Fruit fly (Drosophila melanogaster): Measurements from ENCODE around the gene Srrm1.

Srrm1 gene

DNA sequence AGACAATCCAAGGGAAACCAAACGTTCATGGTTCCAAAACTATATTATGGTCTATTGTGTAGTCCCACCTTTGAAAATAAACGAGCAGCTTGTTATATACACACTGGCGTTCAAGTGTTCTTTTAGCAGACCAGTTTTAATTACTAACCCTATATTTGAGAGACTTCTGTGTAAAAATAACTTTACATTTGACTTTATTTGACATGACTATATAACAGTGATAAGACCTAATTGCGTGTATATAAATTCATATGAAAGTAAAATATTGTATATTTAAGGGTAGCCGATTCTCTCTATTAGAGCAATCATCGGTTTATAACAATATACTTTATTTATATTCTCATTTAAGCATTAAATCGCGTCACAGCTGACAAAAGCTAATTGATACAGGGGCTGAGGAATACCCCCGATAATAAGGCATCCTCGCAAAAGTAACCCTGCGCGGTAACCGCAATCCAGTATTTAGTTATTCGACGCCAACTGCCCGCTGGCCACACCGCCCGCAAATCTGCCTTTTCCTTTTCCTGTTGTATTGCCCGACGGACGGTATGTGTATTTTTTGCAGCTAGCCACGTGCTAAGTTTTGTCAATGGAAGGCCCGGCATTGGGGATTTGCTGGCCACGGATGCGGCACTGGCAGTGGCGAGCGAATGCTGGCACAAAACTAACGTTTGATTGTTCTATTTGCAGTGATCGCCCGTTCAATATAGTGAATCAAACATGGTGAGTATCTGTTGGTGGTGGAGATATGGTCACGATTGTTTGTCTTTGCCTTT lies 4.9 kb downstream of the Srrm1 start, which contains the start of gene RpS4:
Gene RpS4, plus strand, starts transcription at position 465 of the 776 bp plus-strand sequence.
- TF ChIP-seq insv (optimal IDR thresholded peaks at IDR 0.05): no peak
- no peak for TF ChIP-seq Sin3A (optimal IDR thresholded peaks at IDR 0.05)
- TF ChIP-seq ttk (optimal IDR thresholded peaks at IDR 0.05): no peak
- no peak for TF ChIP-seq psq (optimal IDR thresholded peaks at IDR 0.05)
- no peak for TF ChIP-seq Myc (optimal IDR thresholded peaks at IDR 0.05)

DNA sequence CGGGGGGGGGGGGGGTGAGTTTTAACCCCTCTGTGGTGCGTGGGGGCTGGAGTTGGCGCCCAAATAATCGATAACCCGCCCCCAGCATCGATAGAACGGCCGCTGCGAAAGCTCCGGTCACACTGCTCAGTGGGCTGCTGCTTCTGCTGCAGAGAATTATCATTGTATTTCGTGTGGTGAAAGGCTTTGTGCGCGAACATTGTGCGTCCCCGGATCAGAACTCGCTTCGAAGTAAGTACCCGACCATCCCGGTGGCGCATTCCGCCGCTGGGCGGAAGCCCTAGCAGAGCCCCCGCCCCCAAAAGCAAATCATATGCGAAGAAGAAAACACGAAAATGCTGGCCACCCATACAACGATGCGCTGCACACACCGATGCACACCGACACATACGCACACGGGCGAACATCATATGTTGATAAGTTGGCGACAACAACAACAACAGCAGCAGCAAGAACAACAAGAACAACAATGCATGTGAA lies 7.8 kb downstream of the Srrm1 start, which contains the start of gene Syx13:
Gene Syx13, plus strand, starts transcription at position 100 of the 480 bp plus-strand sequence.
- TF ChIP-seq Sin3A (optimal IDR thresholded peaks at IDR 0.05): no peak
- TF ChIP-seq h (optimal IDR thresholded peaks at IDR 0.05): no peak
- no peak for TF ChIP-seq insv (optimal IDR thresholded peaks at IDR 0.05)
- no peak for TF ChIP-seq ttk (optimal IDR thresholded peaks at IDR 0.05)

DNA sequence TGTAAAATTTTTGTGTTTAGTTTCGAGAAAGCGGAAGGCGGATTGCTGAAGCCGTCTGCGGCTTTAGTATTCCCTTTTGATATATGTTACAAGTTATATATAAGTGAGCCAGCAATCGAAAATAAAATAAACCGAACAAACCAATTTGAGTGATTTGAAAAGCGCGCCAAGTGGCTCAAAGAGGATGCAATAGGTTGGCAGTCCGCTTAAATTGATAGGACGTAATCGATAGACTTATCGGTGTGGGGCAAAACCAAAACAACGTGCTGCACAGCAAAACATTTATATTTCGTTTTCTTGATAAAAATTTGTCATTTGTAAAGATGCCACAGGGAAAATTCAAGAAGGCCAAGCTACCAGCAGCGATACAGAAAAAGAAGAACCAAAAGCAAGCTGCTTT lies 10.1 kb downstream of the Srrm1 start, which contains the start of gene CG11279:
Gene CG11279, plus strand, starts transcription at position 220 of the 400 bp plus-strand sequence.
- TF ChIP-seq insv (optimal IDR thresholded peaks at IDR 0.05): no peak
- TF ChIP-seq h (optimal IDR thresholded peaks at IDR 0.05): no peak
- no peak for TF ChIP-seq ttk (optimal IDR thresholded peaks at IDR 0.05)
- no peak for TF ChIP-seq Sin3A (optimal IDR thresholded peaks at IDR 0.05)
- no peak for TF ChIP-seq Myc (optimal IDR thresholded peaks at IDR 0.05)
- TF ChIP-seq psq (optimal IDR thresholded peaks at IDR 0.05): no peak

dm6 chr3L:13049671-13050070 lies 13.1 kb downstream of the Srrm1 start:
- TF ChIP-seq Myc (optimal IDR thresholded peaks at IDR 0.05) (no peak), Sin3A (optimal IDR thresholded peaks at IDR 0.05) (no peak), psq (optimal IDR thresholded peaks at IDR 0.05) (no peak), insv (optimal IDR thresholded peaks at IDR 0.05) (no peak), ttk (optimal IDR thresholded peaks at IDR 0.05) (no peak), h (optimal IDR thresholded peaks at IDR 0.05) (no peak)

DNA sequence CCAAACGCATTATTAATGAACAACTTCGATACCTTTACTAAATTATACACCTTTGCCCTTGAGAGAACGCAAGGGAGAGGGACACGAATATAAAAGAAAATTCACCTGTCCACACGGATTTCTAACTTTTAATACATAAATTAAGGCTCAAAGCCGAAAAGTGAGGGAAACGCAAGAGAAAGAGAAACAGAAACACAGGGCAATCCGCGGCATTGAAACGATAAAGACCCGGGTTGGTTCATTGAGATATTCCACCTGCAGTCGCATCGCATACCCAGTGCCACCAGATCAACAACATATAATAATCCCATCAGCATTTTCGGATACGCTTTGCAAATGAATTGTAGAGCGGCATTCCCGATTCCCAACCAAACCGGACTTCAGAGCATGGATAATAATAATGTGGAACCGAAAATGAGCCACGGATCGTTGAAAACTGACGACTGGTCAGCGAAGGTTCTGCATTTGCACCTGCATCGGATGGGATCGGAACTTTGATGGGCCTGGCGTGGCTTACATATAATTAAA lies 14.1 kb downstream of the Srrm1 start:
- TF ChIP-seq Sin3A (optimal IDR thresholded peaks at IDR 0.05): no peak
- TF ChIP-seq psq (optimal IDR thresholded peaks at IDR 0.05): no peak
- no peak for TF ChIP-seq Myc (optimal IDR thresholded peaks at IDR 0.05)
- no peak for TF ChIP-seq ttk (optimal IDR thresholded peaks at IDR 0.05)
- no peak for TF ChIP-seq insv (optimal IDR thresholded peaks at IDR 0.05)
- TF ChIP-seq h (optimal IDR thresholded peaks at IDR 0.05): no peak

dm6 chr3L:13058429-13058828 lies 21.8 kb downstream of the Srrm1 start:
- TF ChIP-seq Sin3A (optimal IDR thresholded peaks at IDR 0.05): no peak
- no peak for TF ChIP-seq h (optimal IDR thresholded peaks at IDR 0.05)
- TF ChIP-seq Myc (optimal IDR thresholded peaks at IDR 0.05): no peak

dm6 chr3L:13061322-13061809 lies 24.7 kb downstream of the Srrm1 start, which contains the start of the genes CG14115 and CG34428:
Gene CG14115 (minus strand): TSS chr3L:13061422.
Gene CG34428 (plus strand): TSS chr3L:13061759.
- TF ChIP-seq psq (optimal IDR thresholded peaks at IDR 0.05) (no peak), ttk (optimal IDR thresholded peaks at IDR 0.05) (no peak), Sin3A (optimal IDR thresholded peaks at IDR 0.05) (no peak), Myc (optimal IDR thresholded peaks at IDR 0.05) (no peak), h (optimal IDR thresholded peaks at IDR 0.05) (no peak), insv (optimal IDR thresholded peaks at IDR 0.05) (no peak)

- TF ChIP-seq Myc (optimal IDR thresholded peaks at IDR 0.05) (no peak), h (optimal IDR thresholded peaks at IDR 0.05) (no peak), psq (optimal IDR thresholded peaks at IDR 0.05) (no peak), ttk (optimal IDR thresholded peaks at IDR 0.05) (no peak), insv (optimal IDR thresholded peaks at IDR 0.05) (no peak), Sin3A (optimal IDR thresholded peaks at IDR 0.05) (no peak)
Observed at dm6 chr3L:13062746-13063145, 26.1 kb downstream of the Srrm1 start, which contains the start of gene CG34429. Gene CG34429 (plus strand): TSS chr3L:13063046.

- TF ChIP-seq ttk (optimal IDR thresholded peaks at IDR 0.05): no peak
- TF ChIP-seq Sin3A (optimal IDR thresholded peaks at IDR 0.05): no peak
- TF ChIP-seq psq (optimal IDR thresholded peaks at IDR 0.05): no peak
- no peak for TF ChIP-seq insv (optimal IDR thresholded peaks at IDR 0.05)
- no peak for TF ChIP-seq h (optimal IDR thresholded peaks at IDR 0.05)
- TF ChIP-seq Myc (optimal IDR thresholded peaks at IDR 0.05): no peak
Observed at dm6 chr3L:13064346-13064745, 27.7 kb downstream of the Srrm1 start.

dm6 chr3L:13064935-13065334 lies 28.3 kb downstream of the Srrm1 start:
- TF ChIP-seq h (optimal IDR thresholded peaks at IDR 0.05) (no peak), psq (optimal IDR thresholded peaks at IDR 0.05) (no peak), ttk (optimal IDR thresholded peaks at IDR 0.05) (no peak), Myc (optimal IDR thresholded peaks at IDR 0.05) (no peak)

DNA sequence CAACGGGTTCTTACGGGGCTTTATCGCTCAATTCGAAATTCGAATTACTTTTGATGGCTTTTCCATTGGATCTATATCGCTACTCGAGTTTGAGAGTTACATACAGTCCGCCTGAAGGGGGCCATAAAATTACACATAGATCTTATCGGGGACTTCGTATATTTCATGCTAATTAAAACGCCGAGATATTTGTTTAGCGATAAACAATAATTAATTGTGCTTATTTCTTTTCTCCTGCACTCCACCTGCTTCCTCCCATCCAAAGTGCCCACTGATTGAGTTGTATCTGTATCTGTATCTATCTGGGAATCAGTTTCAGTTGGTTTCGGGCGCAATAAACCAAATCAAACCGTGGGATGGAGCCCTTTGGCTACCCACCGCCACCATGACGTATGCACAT lies 29.0 kb downstream of the Srrm1 start:
- no peak for TF ChIP-seq insv (optimal IDR thresholded peaks at IDR 0.05)
- TF ChIP-seq h (optimal IDR thresholded peaks at IDR 0.05): no peak
- TF ChIP-seq Myc (optimal IDR thresholded peaks at IDR 0.05): no peak
- TF ChIP-seq Sin3A (optimal IDR thresholded peaks at IDR 0.05): no peak
- no peak for TF ChIP-seq ttk (optimal IDR thresholded peaks at IDR 0.05)
- no peak for TF ChIP-seq psq (optimal IDR thresholded peaks at IDR 0.05)

dm6 chr3L:13066220-13066619 lies 29.6 kb downstream of the Srrm1 start:
- TF ChIP-seq Myc (optimal IDR thresholded peaks at IDR 0.05) (no peak), psq (optimal IDR thresholded peaks at IDR 0.05) (no peak), Sin3A (optimal IDR thresholded peaks at IDR 0.05) (no peak), h (optimal IDR thresholded peaks at IDR 0.05) (no peak), insv (optimal IDR thresholded peaks at IDR 0.05) (no peak), ttk (optimal IDR thresholded peaks at IDR 0.05) (no peak)

Data from Kc167 (cell line).